Worm (Caenorhabditis elegans): ENCODE data around the gene mig-6.

mig-6 gene

ce11 chrV:7786639-7787038 is 40.4 kb upstream of the mig-6 start:
- TF ChIP-seq blmp-1 (tag; optimal IDR thresholded peaks at IDR 0.05) (no peak), nhr-76 (tag; optimal IDR thresholded peaks at IDR 0.05) (no peak)

ce11 chrV:7793067-7793466 is 34.0 kb upstream of the mig-6 start, which contains the start of gene flp-21:
flp-21 (plus strand) TSS chrV:7793367.
- TF ChIP-seq tbx-8 (GFP tag; optimal IDR thresholded peaks at IDR 0.05), result no peak
- TF ChIP-seq nhr-12 (tag; optimal IDR thresholded peaks at IDR 0.05), result no peak
- TF ChIP-seq M03D4.4 (tag; optimal IDR thresholded peaks at IDR 0.05), result no peak
- TF ChIP-seq unc-120 (tag; optimal IDR thresholded peaks at IDR 0.05; ENCODE audit: poor library complexity, severe bottlenecking), result no peak
- TF ChIP-seq lin-13 (tag; optimal IDR thresholded peaks at IDR 0.05), result no peak
- no peak for TF ChIP-seq ham-2 (GFP tag; optimal IDR thresholded peaks at IDR 0.05)
- no peak for TF ChIP-seq nhr-76 (tag; optimal IDR thresholded peaks at IDR 0.05)
- TF ChIP-seq zip-8 (tag; optimal IDR thresholded peaks at IDR 0.05), result no peak
- TF ChIP-seq ceh-43 (GFP tag; optimal IDR thresholded peaks at IDR 0.05), result no peak
- no peak for TF ChIP-seq nhr-237 (tag; optimal IDR thresholded peaks at IDR 0.05)
- no peak for TF ChIP-seq mab-5 (tag; optimal IDR thresholded peaks at IDR 0.05)
- TF ChIP-seq ces-1 (GFP tag; optimal IDR thresholded peaks at IDR 0.05), result no peak
- TF ChIP-seq bed-3 (GFP tag; optimal IDR thresholded peaks at IDR 0.05), result no peak
- TF ChIP-seq ztf-11 (tag; optimal IDR thresholded peaks at IDR 0.05), result no peak
- no peak for TF ChIP-seq sem-2 (GFP tag; optimal IDR thresholded peaks at IDR 0.05)
- no peak for TF ChIP-seq flh-1 (GFP tag; optimal IDR thresholded peaks at IDR 0.05)
- TF ChIP-seq drap-1 (GFP tag; optimal IDR thresholded peaks at IDR 0.05), result no peak
- TF ChIP-seq mls-2 (tag; optimal IDR thresholded peaks at IDR 0.05), result no peak
- TF ChIP-seq hlh-1 (tag; optimal IDR thresholded peaks at IDR 0.05), result no peak
- TF ChIP-seq mep-1 (tag; optimal IDR thresholded peaks at IDR 0.05), result no peak

- no peak for TF ChIP-seq sptf-1 (tag; optimal IDR thresholded peaks at IDR 0.05)
- no peak for TF ChIP-seq ham-2 (GFP tag; optimal IDR thresholded peaks at IDR 0.05)
These were observed 28.9 kb upstream of the mig-6 start, which contains the start of gene ZK742.7 for ce11 chrV:7798079-7798478. ZK742.7 (plus strand) TSS chrV:7798379.

DNA sequence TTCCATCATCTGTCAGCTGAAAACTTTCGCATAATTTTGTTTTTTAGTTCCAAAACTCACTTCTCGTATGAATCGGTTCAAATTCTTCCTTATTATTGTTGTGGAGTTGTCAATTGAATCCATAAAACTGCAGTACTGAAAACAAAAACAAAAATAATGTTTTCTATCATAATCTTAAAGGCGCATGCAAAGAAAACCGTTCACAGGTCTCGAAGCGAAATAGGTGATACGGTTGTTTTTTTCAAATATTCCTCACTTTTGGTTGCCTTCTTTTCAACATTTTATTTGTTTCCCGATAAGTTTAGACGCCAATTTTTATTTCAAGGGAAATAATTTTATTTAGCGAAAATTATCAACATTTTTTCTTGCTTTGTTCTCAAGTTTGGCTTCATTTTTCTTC is 23.5 kb upstream of the mig-6 start:
- TF ChIP-seq cnd-1 (tag; optimal IDR thresholded peaks at IDR 0.05), result no peak
- no peak for TF ChIP-seq ceh-43 (GFP tag; optimal IDR thresholded peaks at IDR 0.05)
- TF ChIP-seq hlh-1 (tag; optimal IDR thresholded peaks at IDR 0.05), result no peak
- TF ChIP-seq drap-1 (GFP tag; optimal IDR thresholded peaks at IDR 0.05), result no peak
- TF ChIP-seq mep-1 (tag; optimal IDR thresholded peaks at IDR 0.05), result no peak
- no peak for TF ChIP-seq nhr-237 (tag; optimal IDR thresholded peaks at IDR 0.05)
- TF ChIP-seq elt-3 (tag; optimal IDR thresholded peaks at IDR 0.05), result no peak
- TF ChIP-seq ces-1 (GFP tag; optimal IDR thresholded peaks at IDR 0.05), result no peak
- TF ChIP-seq pha-4 (tag; optimal IDR thresholded peaks at IDR 0.05), result no peak
- no peak for TF ChIP-seq tbx-8 (GFP tag; optimal IDR thresholded peaks at IDR 0.05)
- no peak for TF ChIP-seq lsy-2 (tag; optimal IDR thresholded peaks at IDR 0.05)

DNA sequence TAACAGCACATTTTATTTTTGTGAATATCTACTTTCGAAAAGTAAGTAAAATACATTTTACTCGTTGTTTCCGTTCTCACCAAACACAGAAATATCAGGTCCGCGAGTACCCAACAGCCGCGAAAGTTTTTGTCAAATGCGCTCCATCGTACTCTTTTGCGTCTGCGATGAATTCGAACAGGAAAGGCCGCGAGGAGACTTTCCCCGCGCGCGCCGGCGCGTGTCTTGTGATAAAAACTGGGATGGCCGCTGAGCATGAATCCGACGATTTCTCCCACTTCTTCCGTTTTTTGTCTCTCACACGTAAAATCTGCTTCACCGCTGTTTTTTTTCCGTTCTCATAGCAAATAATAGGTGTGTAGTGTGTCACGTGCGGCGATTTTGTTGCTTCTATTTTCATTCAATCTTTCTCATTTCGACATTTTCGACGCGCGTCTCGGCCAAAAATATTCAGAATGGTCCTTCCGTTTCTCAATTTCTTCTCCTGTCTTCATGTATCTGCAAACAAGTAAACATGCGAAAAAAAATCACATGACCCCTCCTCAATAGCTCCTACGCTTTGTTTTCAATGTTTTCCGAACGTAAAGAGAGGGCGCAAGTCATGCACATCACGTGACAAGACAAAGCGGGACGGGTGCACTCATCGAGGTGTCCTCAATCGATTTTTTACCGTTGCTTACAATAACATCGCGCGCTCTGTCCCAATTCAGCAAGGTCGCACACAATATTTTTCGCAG is 22.8 kb upstream of the mig-6 start, which contains the start of gene uvs-1:
Gene uvs-1 (minus strand): TSS at position 145 of the 737 bp plus-strand sequence.
- TF ChIP-seq snpc-4 (tag; optimal IDR thresholded peaks at IDR 0.05) (no peak), cnd-1 (tag; optimal IDR thresholded peaks at IDR 0.05) (no peak), hlh-1 (tag; optimal IDR thresholded peaks at IDR 0.05) (peak; percentile 62), nhr-237 (tag; optimal IDR thresholded peaks at IDR 0.05) (no peak), elt-3 (tag; optimal IDR thresholded peaks at IDR 0.05) (no peak), lsy-2 (tag; optimal IDR thresholded peaks at IDR 0.05) (peak; percentile 23), mep-1 (tag; optimal IDR thresholded peaks at IDR 0.05) (peak; percentile 14)

DNA sequence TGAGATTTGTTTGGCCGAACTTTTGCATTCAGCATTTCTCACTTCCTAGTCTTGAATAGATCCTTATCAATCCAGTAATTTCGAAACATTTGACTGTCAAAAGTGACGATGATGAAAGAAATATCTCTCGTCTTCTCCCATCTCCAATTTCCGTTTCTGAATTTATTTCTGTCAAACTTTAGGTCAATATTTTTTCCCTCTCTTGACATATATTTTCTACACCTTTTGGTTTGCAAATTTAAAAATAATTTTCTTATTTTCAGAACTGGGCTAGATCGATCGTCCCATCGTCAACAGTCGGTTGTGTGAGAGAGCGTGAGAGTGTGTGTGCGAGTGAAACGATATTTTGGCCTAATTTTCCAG is 22.2 kb upstream of the mig-6 start, which contains the start of gene xpo-1:
Gene xpo-1 (plus strand): TSS at position 264 of the 363 bp plus-strand sequence.
- no peak for TF ChIP-seq zip-8 (tag; optimal IDR thresholded peaks at IDR 0.05)
- no peak for TF ChIP-seq ceh-39 (tag; optimal IDR thresholded peaks at IDR 0.05)

Data from whole organism, mixed stage, embryonic.